Worm (Caenorhabditis elegans) whole organism, mixed stage, embryonic: Measurements from ENCODE around the gene F22E5.6.
"Not testable (repeated sequence)": the region's sequence is repeated elsewhere in the genome, so short reads cannot be mapped to it uniquely, and the experiment has no call there.

Experiments used
- elt-1 ChIP-seq: sonication (generic microtip); optimal IDR thresholded peaks from 2 replicates; lab custom pipeline; 2017; ENCODE audit warnings: missing genetic modification characterization, mild to moderate bottlenecking, missing compliant biosample characterization, antibody characterized with exemption, moderate library complexity, borderline replicate concordance; ENCODE audit not compliant: insufficient read depth
- elt-3 ChIP-seq: fragments of 150-350 bp; optimal IDR thresholded peaks from 2 replicates; lab custom pipeline; 2014; ENCODE audit warnings: missing biosample characterization, missing genetic modification characterization
- flh-1 ChIP-seq: fragments of 200-800 bp; sonication (Bioruptor generic); optimal IDR thresholded peaks from 2 replicates; lab custom pipeline; 2018; ENCODE audit warnings: mild to moderate bottlenecking, missing genetic modification characterization, moderate library complexity, missing compliant biosample characterization
- lsy-2 ChIP-seq: fragments of 150-350 bp; optimal IDR thresholded peaks from 2 replicates; lab custom pipeline; 2014; ENCODE audit warnings: missing biosample characterization, missing genetic modification characterization
- nhr-12 ChIP-seq: fragments of 150-350 bp; optimal IDR thresholded peaks from 2 replicates; lab custom pipeline; 2014; ENCODE audit warnings: missing biosample characterization, missing genetic modification characterization
- nhr-237 ChIP-seq: fragments of 150-350 bp; optimal IDR thresholded peaks from 2 replicates; lab custom pipeline; 2014; ENCODE audit warnings: missing biosample characterization, missing genetic modification characterization
- nhr-28 ChIP-seq: fragments of 150-350 bp; optimal IDR thresholded peaks from 2 replicates; lab custom pipeline; 2014; ENCODE audit warnings: missing biosample characterization, missing genetic modification characterization
- pha-4 ChIP-seq: fragments of 150-350 bp; optimal IDR thresholded peaks from 2 replicates; lab custom pipeline; 2018; ENCODE audit warnings: missing biosample characterization, missing genetic modification reagents, missing genetic modification characterization
- sem-2 ChIP-seq: fragments of 200-800 bp; sonication (Bioruptor generic); optimal IDR thresholded peaks from 2 replicates; lab custom pipeline; 2018; ENCODE audit warnings: mild to moderate bottlenecking, missing genetic modification characterization, missing compliant biosample characterization

- not testable (repeated sequence) for TF ChIP-seq elt-3 (tag; lab: Kevin White, UChicago); sem-2; pha-4 (tag; lab: Kevin White, UChicago); lsy-2; nhr-237 (tag; lab: Kevin White, UChicago); nhr-28 (tag; lab: Kevin White, UChicago); elt-1 (tag; lab: Kevin White, UChicago); flh-1 (GFP tag; lab: Kevin White, UChicago); nhr-12 (tag; lab: Kevin White, UChicago)
Measured at ce11 chrII:2672320-2672719, 22.7 kb downstream of the F22E5.6 start, which contains the start of gene sri-57.
